Worm (Caenorhabditis elegans): ENCODE results near the gene T11F9.21.

- no peak for TF ChIP-seq hlh-12 (tag; optimal IDR thresholded peaks at IDR 0.05)
- no peak for TF ChIP-seq attf-6 (GFP tag; IDR thresholded peaks at IDR 0.05)
- TF ChIP-seq snpc-1.1 (tag; optimal IDR thresholded peaks at IDR 0.05; ENCODE audit: insufficient read depth): no peak
- TF ChIP-seq mcd-1 (GFP tag; IDR thresholded peaks at IDR 0.05): no peak
- no peak for TF ChIP-seq xnd-1 (tag; optimal IDR thresholded peaks at IDR 0.05)
- TF ChIP-seq ama-1 (optimal IDR thresholded peaks at IDR 0.05): no peak
- no peak for TF ChIP-seq ama-1 (GFP tag; optimal IDR thresholded peaks at IDR 0.05)
- TF ChIP-seq dpl-1 (GFP tag; optimal IDR thresholded peaks at IDR 0.05): no peak
- no peak for TF ChIP-seq egrh-3 (GFP tag; IDR thresholded peaks at IDR 0.05)
- TF ChIP-seq F57C9.4 (tag; optimal IDR thresholded peaks at IDR 0.05): no peak
- TF ChIP-seq nhr-80 (tag; optimal IDR thresholded peaks at IDR 0.05): no peak
- TF ChIP-seq tbx-9 (tag; optimal IDR thresholded peaks at IDR 0.05; ENCODE audit: borderline replicate concordance): no peak
- TF ChIP-seq hrde-1 (tag; optimal IDR thresholded peaks at IDR 0.05; ENCODE audit: borderline replicate concordance): no peak
- no peak for TF ChIP-seq ztf-25 (GFP tag; IDR thresholded peaks at IDR 0.05)
- TF ChIP-seq madf-10 (tag; optimal IDR thresholded peaks at IDR 0.05): no peak
Measured at ce11 chrV:11454917-11455316, 37.6 kb upstream of the T11F9.21 start.
